Fruit fly (Drosophila melanogaster) Kc167 (cell line): ENCODE measurements around the gene Cyp6d4.

Experiments used
- Myc ChIP-seq: fragments of >200 bp; optimal IDR thresholded peaks from 2 replicates; lab custom pipeline; 2017; ENCODE audit warnings: missing external identifiers
- Sin3A ChIP-seq: fragments of >200 bp; optimal IDR thresholded peaks from 2 replicates; lab custom pipeline; 2018; ENCODE audit warnings: missing external identifiers
- h ChIP-seq: fragments of >200 bp; optimal IDR thresholded peaks from 3 replicates; lab custom pipeline; 2018; ENCODE audit warnings: missing external identifiers
- insv ChIP-seq: fragments of >200 bp; optimal IDR thresholded peaks from 3 replicates; lab custom pipeline; 2018; ENCODE audit warnings: missing external identifiers
- psq ChIP-seq: fragments of >200 bp; optimal IDR thresholded peaks from 2 replicates; lab custom pipeline; 2017; ENCODE audit warnings: missing external identifiers
- ttk ChIP-seq: sonication (Bioruptor generic); optimal IDR thresholded peaks from 2 replicates; lab custom pipeline; 2017; ENCODE audit warnings: missing external identifiers

dm6 chr3R:22732995-22733394 lies 34.9 kb downstream of the Cyp6d4 start:
- no peak for TF ChIP-seq psq (lab: Kevin White, UChicago)
- TF ChIP-seq insv (lab: Kevin White, UChicago), result no peak
- TF ChIP-seq h, result no peak
- TF ChIP-seq Sin3A (lab: Kevin White, UChicago), result no peak
- TF ChIP-seq ttk, result no peak
- no peak for TF ChIP-seq Myc (lab: Kevin White, UChicago)
